Worm (Caenorhabditis elegans) whole organism, midembryonic: ENCODE results near the gene C55B6.5.

Experiments used
- cog-1 ChIP-seq: sonication (generic microtip); optimal IDR thresholded peaks from 2 replicates; lab custom pipeline; 2016; ENCODE audit warnings: missing genetic modification characterization, missing compliant biosample characterization
- flt-1 ChIP-seq: fragments of 200-800 bp; sonication (Bioruptor generic); IDR thresholded peaks from 2 replicates; pipeline ENCODE4 v1.3.6; 2022; ENCODE audit warnings: missing genetic modification characterization, missing compliant biosample characterization
- klf-2 ChIP-seq: fragments of 200-800 bp; sonication (Bioruptor generic); conservative IDR thresholded peaks from 2 replicates; pipeline ENCODE4 v1.3.6; 2022; ENCODE audit warnings: missing genetic modification reagents, missing genetic modification characterization, missing compliant biosample characterization
- med-1 ChIP-seq: sonication (generic microtip); optimal IDR thresholded peaks from 2 replicates; lab custom pipeline; 2017; ENCODE audit warnings: missing genetic modification characterization, mild to moderate bottlenecking, missing compliant biosample characterization, antibody characterized with exemption, missing genetic modification reagents; ENCODE audit not compliant: insufficient read depth
- ref-1 ChIP-seq: fragments of 200-800 bp; sonication (Bioruptor generic); conservative IDR thresholded peaks from 2 replicates; pipeline ENCODE4 v1.3.6; 2022; ENCODE audit warnings: missing genetic modification reagents, missing genetic modification characterization, missing compliant biosample characterization
- tab-1 ChIP-seq: fragments of 200-800 bp; sonication (Bioruptor generic); IDR thresholded peaks from 2 replicates; pipeline ENCODE4 v1.3.6; 2022; ENCODE audit warnings: missing genetic modification characterization, missing compliant biosample characterization
- ztf-23 ChIP-seq: fragments of 200-800 bp; sonication (Bioruptor generic); IDR thresholded peaks from 2 replicates; pipeline ENCODE4 v1.3.6; 2022; ENCODE audit warnings: missing genetic modification reagents, missing genetic modification characterization, missing compliant biosample characterization
- ztf-29 ChIP-seq: fragments of 200-800 bp; sonication (Bioruptor generic); IDR thresholded peaks from 2 replicates; pipeline ENCODE4 v1.3.6; 2022; ENCODE audit warnings: missing genetic modification reagents, missing genetic modification characterization, missing compliant biosample characterization

- TF ChIP-seq cog-1 (tag; lab: Kevin White, UChicago): no peak
- TF ChIP-seq ztf-23 (GFP tag; lab: Robert Waterston, UW): no peak
- no peak for TF ChIP-seq ztf-29 (GFP tag; lab: Robert Waterston, UW)
- no peak for TF ChIP-seq tab-1 (GFP tag; lab: Robert Waterston, UW)
- no peak for TF ChIP-seq flt-1 (GFP tag; lab: Robert Waterston, UW)
- no peak for TF ChIP-seq klf-2 (GFP tag; lab: Robert Waterston, UW)
- no peak for TF ChIP-seq med-1 (GFP tag; lab: Kevin White, UChicago)
- TF ChIP-seq ref-1 (GFP tag; lab: Robert Waterston, UW): no peak
These were observed 29.7 kb upstream of the C55B6.5 start for ce11 chrX:7234723-7235203.
